Worm (Caenorhabditis elegans): ENCODE measurements around the gene fip-1.

fip-1 gene

ce11 chrIII:8658367-8658761 lies 18.8 kb downstream of the fip-1 start:
- peak; percentile 99 for TF ChIP-seq crh-2 (tag; optimal IDR thresholded peaks at IDR 0.05)
- TF ChIP-seq sma-3 (GFP tag; optimal IDR thresholded peaks at IDR 0.05): peak; percentile 97
- TF ChIP-seq nhr-23 (tag; optimal IDR thresholded peaks at IDR 0.05): no peak
- TF ChIP-seq fos-1 (tag; optimal IDR thresholded peaks at IDR 0.05): peak; percentile 83
- no peak for TF ChIP-seq nhr-10 (tag; optimal IDR thresholded peaks at IDR 0.05)
- TF ChIP-seq mab-5 (tag; optimal IDR thresholded peaks at IDR 0.05): peak; percentile 53
- TF ChIP-seq nhr-21 (tag; optimal IDR thresholded peaks at IDR 0.05): peak; percentile 97
- TF ChIP-seq mbf-1 (tag; optimal IDR thresholded peaks at IDR 0.05): no peak
- TF ChIP-seq ama-1 (optimal IDR thresholded peaks at IDR 0.05): peak; percentile 67
- peak; percentile 54 for TF ChIP-seq zag-1 (tag; optimal IDR thresholded peaks at IDR 0.05)
- TF ChIP-seq gmeb-1 (tag; optimal IDR thresholded peaks at IDR 0.05): peak; percentile 82
- peak; percentile 59 for TF ChIP-seq unc-62 (GFP tag; optimal IDR thresholded peaks at IDR 0.05)
- TF ChIP-seq ztf-11 (tag; optimal IDR thresholded peaks at IDR 0.05): no peak
- TF ChIP-seq dmd-4 (tag; optimal IDR thresholded peaks at IDR 0.05): no peak
- TF ChIP-seq C34F6.9 (tag; optimal IDR thresholded peaks at IDR 0.05): peak; percentile 96
- peak; percentile 97 for TF ChIP-seq nhr-129 (tag; optimal IDR thresholded peaks at IDR 0.05)
- TF ChIP-seq lin-13 (GFP tag; optimal IDR thresholded peaks at IDR 0.05): peak; percentile 79
- peak; percentile 95 for TF ChIP-seq unc-55 (GFP tag; optimal IDR thresholded peaks at IDR 0.05)
- TF ChIP-seq lin-11 (tag; optimal IDR thresholded peaks at IDR 0.05): peak; percentile 53
- TF ChIP-seq unc-39 (tag; optimal IDR thresholded peaks at IDR 0.05): no peak
- no peak for TF ChIP-seq peb-1 (tag; optimal IDR thresholded peaks at IDR 0.05)
- peak; percentile 94 for TF ChIP-seq Y55F3AM.14 (GFP tag; optimal IDR thresholded peaks at IDR 0.05)
- peak; percentile 97 for TF ChIP-seq nhr-25 (tag; optimal IDR thresholded peaks at IDR 0.05)
- peak; percentile 93 for TF ChIP-seq nhr-6 (tag; optimal IDR thresholded peaks at IDR 0.05)
- TF ChIP-seq sma-9 (GFP tag; optimal IDR thresholded peaks at IDR 0.05): peak; percentile 95
- TF ChIP-seq sma-9 (tag; optimal IDR thresholded peaks at IDR 0.05): no peak
- TF ChIP-seq mdl-1 (tag; optimal IDR thresholded peaks at IDR 0.05): peak in 1 of 2 experiments; percentile 84
- TF ChIP-seq lsy-2 (tag; optimal IDR thresholded peaks at IDR 0.05): peak; percentile 28 to 91
- peak; percentile 53 for TF ChIP-seq egl-27 (tag; optimal IDR thresholded peaks at IDR 0.05)
- peak; percentile 45 for TF ChIP-seq blmp-1 (tag; optimal IDR thresholded peaks at IDR 0.05; ENCODE audit: insufficient read depth)
- no peak for TF ChIP-seq nhr-237 (tag; optimal IDR thresholded peaks at IDR 0.05)
- TF ChIP-seq F13H6.1 (tag; optimal IDR thresholded peaks at IDR 0.05): peak; percentile 98
- TF ChIP-seq elt-1 (tag; optimal IDR thresholded peaks at IDR 0.05): no peak
- TF ChIP-seq ztf-4 (tag; optimal IDR thresholded peaks at IDR 0.05): peak; percentile 93
- peak; percentile 31 for TF ChIP-seq snpc-4 (tag; optimal IDR thresholded peaks at IDR 0.05)
- peak; percentile 92 for TF ChIP-seq sem-4 (tag; optimal IDR thresholded peaks at IDR 0.05)

DNA sequence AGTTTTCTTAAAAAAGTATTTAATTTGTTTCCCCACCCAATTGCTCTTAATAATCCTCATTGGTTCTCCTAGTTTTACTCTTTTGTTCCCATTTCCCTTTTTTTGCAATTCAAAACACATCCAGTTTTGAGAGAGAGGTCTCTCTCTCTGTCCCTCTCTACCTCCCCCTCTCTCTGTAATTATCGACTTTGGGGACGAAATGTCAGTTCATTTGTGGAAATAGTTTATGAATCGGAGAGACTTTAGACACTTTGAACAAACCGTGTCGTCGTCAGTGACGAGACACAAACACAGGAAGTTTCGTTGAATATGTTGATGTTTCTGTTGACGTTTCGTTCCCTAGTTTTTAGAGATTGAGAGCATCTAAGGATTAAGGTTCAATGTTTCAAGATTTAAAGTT lies 23.6 kb downstream of the fip-1 start:
- TF ChIP-seq nhr-25 (tag; optimal IDR thresholded peaks at IDR 0.05) (peak; percentile 28), ceh-82 (tag; optimal IDR thresholded peaks at IDR 0.05) (no peak)

DNA sequence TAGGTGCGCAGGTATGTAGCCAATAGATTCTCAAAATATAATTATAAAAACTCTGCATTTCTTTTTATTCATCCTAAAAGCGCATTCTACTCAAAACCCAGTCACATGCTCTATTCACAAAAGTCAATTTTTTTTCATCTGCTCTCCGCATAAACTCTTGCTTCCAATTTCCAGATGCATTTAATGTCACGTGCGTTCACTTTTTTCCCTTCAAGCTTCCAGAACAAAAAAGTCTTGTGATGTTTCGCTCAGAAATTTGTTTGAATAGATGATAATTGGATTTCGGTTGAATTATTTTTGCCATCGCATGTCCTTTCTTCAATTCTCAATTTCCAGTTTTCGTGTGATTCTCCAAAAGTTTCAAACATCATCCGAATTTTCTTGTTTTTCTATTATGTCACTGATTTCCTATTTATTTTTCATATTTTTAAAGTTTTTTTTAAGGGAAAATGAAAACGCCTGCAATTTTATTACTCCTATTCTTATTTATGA lies 25.4 kb downstream of the fip-1 start, which contains the start of gene F22B7.1:
TSS of gene F22B7.1 (plus strand) at position 442 of the 492 bp plus-strand sequence.
- TF ChIP-seq mbf-1 (tag; optimal IDR thresholded peaks at IDR 0.05): no peak
- TF ChIP-seq C34F6.9 (tag; optimal IDR thresholded peaks at IDR 0.05): peak; percentile 26
- TF ChIP-seq nhr-77 (tag; optimal IDR thresholded peaks at IDR 0.05): no peak
- peak in 1 of 2 experiments; percentile 60 for TF ChIP-seq lsy-2 (tag; optimal IDR thresholded peaks at IDR 0.05)
- no peak for TF ChIP-seq zag-1 (tag; optimal IDR thresholded peaks at IDR 0.05)

DNA sequence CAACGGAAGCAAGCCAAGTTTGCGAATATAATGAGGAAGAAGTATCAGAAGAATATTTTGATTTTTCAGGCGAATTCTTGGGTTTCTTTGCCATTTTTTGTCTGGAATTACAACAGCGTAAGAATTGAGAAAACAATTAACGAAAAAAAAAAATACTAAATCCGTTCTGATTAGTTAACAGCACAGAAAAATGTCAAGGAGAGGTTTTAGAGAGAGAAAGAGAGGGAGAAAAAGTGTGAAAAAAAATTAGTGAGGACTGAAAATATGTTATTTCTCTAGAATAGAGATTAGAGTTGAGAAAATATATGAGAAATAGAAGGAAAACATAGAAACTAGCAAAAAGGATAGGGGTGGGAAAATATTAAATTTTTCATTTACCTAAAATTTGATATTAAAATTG lies 27.8 kb downstream of the fip-1 start, which contains the start of gene dpy-19:
TSS of gene dpy-19 (minus strand) at position 101 of the 400 bp plus-strand sequence.
- TF ChIP-seq ceh-82 (tag; optimal IDR thresholded peaks at IDR 0.05): no peak
- TF ChIP-seq mdl-1 (tag; optimal IDR thresholded peaks at IDR 0.05): no peak
- no peak for TF ChIP-seq ceh-16 (tag; optimal IDR thresholded peaks at IDR 0.05)
- TF ChIP-seq Y55F3AM.14 (GFP tag; optimal IDR thresholded peaks at IDR 0.05): no peak
- TF ChIP-seq nhr-11 (tag; optimal IDR thresholded peaks at IDR 0.05): no peak
- no peak for TF ChIP-seq egl-27 (tag; optimal IDR thresholded peaks at IDR 0.05)
- no peak for TF ChIP-seq mab-5 (tag; optimal IDR thresholded peaks at IDR 0.05)
- no peak for TF ChIP-seq unc-62 (GFP tag; optimal IDR thresholded peaks at IDR 0.05)
- no peak for TF ChIP-seq gmeb-1 (tag; optimal IDR thresholded peaks at IDR 0.05)
- TF ChIP-seq unc-55 (GFP tag; optimal IDR thresholded peaks at IDR 0.05): no peak
- no peak for TF ChIP-seq sem-4 (tag; optimal IDR thresholded peaks at IDR 0.05)

Measured in whole organism, L2 larva.